Worm (Caenorhabditis elegans) whole organism, young adult: ENCODE data around the gene bath-4.

Experiments used
- Y67H2A.10 ChIP-seq: fragments of 200-800 bp; sonication (Bioruptor generic); conservative IDR thresholded peaks from 2 replicates; pipeline ENCODE4 v1.3.6; 2022; ENCODE audit warnings: missing genetic modification reagents, missing genetic modification characterization, missing compliant biosample characterization
- ama-1 ChIP-seq, 3 experiments: fragments of 150-350 bp in 1 of 3; sonication (generic microtip) in 2 of 3; optimal IDR thresholded peaks; 2 replicates each; lab custom pipeline; 2014 to 2018; ENCODE audit warnings: missing biosample characterization in 2 of 3, missing genetic modification characterization in 2 of 3, missing genetic modification reagents in 2 of 3
- ccch-3 ChIP-seq: fragments of 200-800 bp; sonication (Bioruptor generic); optimal IDR thresholded peaks from 2 replicates; lab custom pipeline; 2018; ENCODE audit warnings: mild to moderate bottlenecking, missing genetic modification characterization, missing compliant biosample characterization
- gei-17 ChIP-seq: fragments of 200-800 bp; sonication (Bioruptor generic); optimal IDR thresholded peaks from 2 replicates; lab custom pipeline; 2018; ENCODE audit warnings: mild to moderate bottlenecking, missing genetic modification characterization, missing compliant biosample characterization
- nfyb-1 ChIP-seq: fragments of 200-800 bp; sonication (Bioruptor generic); IDR thresholded peaks from 2 replicates; pipeline ENCODE4 v1.3.6; 2022; ENCODE audit warnings: missing genetic modification reagents, missing genetic modification characterization, missing compliant biosample characterization
- repo-1 ChIP-seq: sonication (generic microtip); optimal IDR thresholded peaks from 2 replicates; lab custom pipeline; 2017; ENCODE audit warnings: mild to moderate bottlenecking, missing genetic modification characterization, missing compliant biosample characterization
- sea-2 ChIP-seq: fragments of 200-800 bp; sonication (Bioruptor generic); IDR thresholded peaks from 2 replicates; pipeline ENCODE4 v1.3.6; 2022; ENCODE audit warnings: missing genetic modification characterization, missing compliant biosample characterization

DNA sequence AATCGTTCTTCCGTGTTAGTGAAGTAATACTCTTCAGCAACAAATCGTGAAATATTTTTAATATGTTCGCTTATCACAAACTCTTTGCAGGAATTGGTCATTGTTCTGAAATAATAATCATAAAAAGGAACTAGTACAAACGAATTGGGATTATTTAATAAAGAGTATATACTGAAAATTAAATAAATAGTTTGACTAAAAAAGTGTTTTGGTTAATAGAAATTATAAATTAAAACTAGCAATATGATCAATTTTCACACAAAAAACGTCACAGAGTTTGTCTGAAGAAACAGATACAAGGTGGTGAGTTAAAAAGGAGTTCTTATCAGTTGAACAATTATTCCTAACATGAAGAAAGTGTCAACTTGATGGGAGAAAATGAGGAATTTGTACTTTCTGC is 35.1 kb downstream of the bath-4 start, which contains the start of gene math-5:
- no peak for TF ChIP-seq repo-1 (tag; lab: Kevin White, UChicago)
- TF ChIP-seq ama-1 (optimal IDR thresholded peaks at IDR 0.05; lab: Kevin White, UChicago): no peak
- TF ChIP-seq ama-1 (GFP tag; optimal IDR thresholded peaks at IDR 0.05; lab: Kevin White, UChicago): no peak
- no peak for TF ChIP-seq nfyb-1 (GFP tag; lab: Robert Waterston, UW)
- TF ChIP-seq gei-17 (GFP tag; lab: Kevin White, UChicago): no peak
- no peak for TF ChIP-seq sea-2 (GFP tag; lab: Robert Waterston, UW)
- TF ChIP-seq Y67H2A.10 (GFP tag; lab: Robert Waterston, UW): no peak
- TF ChIP-seq ccch-3 (GFP tag; lab: Kevin White, UChicago): no peak
